Worm (Caenorhabditis elegans): ENCODE results near the gene anat-1.
A peak's percentile ranks its signal among the peaks of the same experiment; 100 is the strongest.

anat-1 gene

DNA sequence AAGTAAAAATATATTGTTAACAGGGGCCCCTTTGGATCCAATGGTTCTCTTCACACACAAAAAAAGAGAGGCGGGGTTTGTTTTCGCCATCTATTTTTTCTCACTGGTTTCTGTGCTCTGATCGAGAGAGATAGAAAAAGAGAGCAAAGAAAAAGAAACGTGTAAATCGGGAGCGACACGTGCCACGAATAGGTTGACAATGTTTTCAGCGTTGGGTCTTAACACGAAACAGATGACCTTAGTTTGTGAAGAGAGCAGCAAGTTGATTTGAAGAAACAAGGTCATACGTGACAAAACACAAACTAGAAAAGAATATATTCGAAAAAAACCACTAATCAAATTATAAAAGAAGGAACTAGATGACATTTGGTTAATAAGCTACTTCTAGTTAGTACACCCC is 22.1 kb upstream of the anat-1 start, which contains the start of gene lin-45:
lin-45 (minus strand) TSS at position 82 of the 400 bp plus-strand sequence.
- TF ChIP-seq sptf-1 (tag; optimal IDR thresholded peaks at IDR 0.05) (no peak), ceh-39 (tag; optimal IDR thresholded peaks at IDR 0.05) (no peak), sem-2 (GFP tag; optimal IDR thresholded peaks at IDR 0.05) (no peak), ces-1 (GFP tag; optimal IDR thresholded peaks at IDR 0.05) (no peak), mab-5 (tag; optimal IDR thresholded peaks at IDR 0.05) (no peak), unc-39 (tag; optimal IDR thresholded peaks at IDR 0.05) (no peak), pha-4 (tag; optimal IDR thresholded peaks at IDR 0.05) (no peak), nhr-76 (tag; optimal IDR thresholded peaks at IDR 0.05) (no peak)

DNA sequence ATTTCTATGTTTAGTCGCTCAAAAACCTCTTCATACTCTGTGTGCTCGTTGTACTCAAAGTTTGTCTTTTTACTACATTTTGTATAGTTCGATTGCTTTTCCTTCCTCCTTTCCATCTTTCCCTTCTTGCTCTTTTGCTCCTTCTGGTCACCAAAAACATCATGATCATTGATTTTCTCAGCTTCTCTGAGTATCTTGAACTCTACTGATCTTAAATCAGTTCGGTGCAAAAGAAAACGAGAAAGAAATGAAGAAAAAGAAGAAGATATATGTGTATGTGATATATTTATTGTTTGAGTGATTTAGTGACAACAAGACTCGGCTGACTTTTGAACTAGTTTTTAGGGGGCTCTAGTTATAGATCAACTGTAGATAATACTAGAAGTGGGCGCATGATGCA is 20.5 kb upstream of the anat-1 start:
- TF ChIP-seq ham-2 (GFP tag; optimal IDR thresholded peaks at IDR 0.05) (no peak), unc-62 (GFP tag; optimal IDR thresholded peaks at IDR 0.05) (peak; percentile 26), nhr-237 (tag; optimal IDR thresholded peaks at IDR 0.05) (no peak)

DNA sequence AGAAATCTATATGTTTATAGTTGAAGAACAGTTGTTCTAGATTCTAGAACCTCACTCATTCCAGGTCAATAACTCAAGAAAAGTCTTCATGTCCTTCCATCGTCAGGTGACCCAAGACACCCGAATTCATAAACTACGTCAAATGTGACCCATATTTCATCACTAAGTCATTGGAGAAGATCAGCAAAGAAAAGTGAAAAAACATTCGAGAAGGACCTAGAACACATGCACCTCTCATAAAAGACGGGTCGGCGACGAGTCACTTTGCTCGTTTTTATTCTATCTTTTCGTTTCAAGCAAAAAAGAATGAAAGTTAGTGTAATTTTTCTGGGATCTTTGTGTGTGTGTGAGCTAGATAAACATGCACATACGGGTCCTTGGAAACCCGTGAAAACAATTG is 19.4 kb upstream of the anat-1 start:
- TF ChIP-seq ces-1 (GFP tag; optimal IDR thresholded peaks at IDR 0.05) (no peak), nhr-237 (tag; optimal IDR thresholded peaks at IDR 0.05) (no peak), lin-13 (tag; optimal IDR thresholded peaks at IDR 0.05) (no peak), flh-1 (GFP tag; optimal IDR thresholded peaks at IDR 0.05) (no peak)

DNA sequence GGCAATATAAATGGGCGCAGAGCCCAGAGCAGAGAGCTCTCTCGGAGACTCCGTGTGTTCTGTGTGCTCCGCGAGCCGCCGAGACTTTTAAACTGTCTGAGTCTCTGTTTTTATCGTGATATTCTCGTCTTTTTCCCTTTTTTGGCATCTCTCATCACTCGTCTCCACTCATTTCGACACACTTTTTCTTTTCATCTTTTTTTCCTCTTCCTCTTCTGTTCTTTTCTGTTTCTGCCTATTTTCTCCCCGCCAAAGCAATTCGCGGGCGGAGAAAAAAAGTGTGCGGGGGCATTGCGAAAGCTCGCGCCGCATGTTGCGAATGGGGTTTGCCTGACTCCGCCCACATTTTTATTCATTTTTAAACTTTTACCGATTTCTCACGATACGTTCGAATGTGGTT is 14.3 kb upstream of the anat-1 start:
- TF ChIP-seq mls-2 (tag; optimal IDR thresholded peaks at IDR 0.05): peak; percentile 94
- no peak for TF ChIP-seq zip-8 (tag; optimal IDR thresholded peaks at IDR 0.05)
- TF ChIP-seq ces-1 (GFP tag; optimal IDR thresholded peaks at IDR 0.05): peak; percentile 76
- peak; percentile 17 for TF ChIP-seq nhr-2 (tag; optimal IDR thresholded peaks at IDR 0.05)
- peak; percentile 36 for TF ChIP-seq nhr-28 (tag; optimal IDR thresholded peaks at IDR 0.05)
- peak; percentile 77 for TF ChIP-seq hlh-1 (tag; optimal IDR thresholded peaks at IDR 0.05)
- TF ChIP-seq snpc-4 (tag; optimal IDR thresholded peaks at IDR 0.05): no peak
- TF ChIP-seq blmp-1 (tag; optimal IDR thresholded peaks at IDR 0.05): peak; percentile 81
- peak; percentile 18 for TF ChIP-seq mab-5 (tag; optimal IDR thresholded peaks at IDR 0.05)
- TF ChIP-seq flh-1 (GFP tag; optimal IDR thresholded peaks at IDR 0.05): peak; percentile 8
- TF ChIP-seq M03D4.4 (tag; optimal IDR thresholded peaks at IDR 0.05): peak; percentile 85
- TF ChIP-seq tbx-8 (GFP tag; optimal IDR thresholded peaks at IDR 0.05): peak; percentile 70
- TF ChIP-seq ztf-11 (tag; optimal IDR thresholded peaks at IDR 0.05): peak; percentile 65
- no peak for TF ChIP-seq nhr-12 (tag; optimal IDR thresholded peaks at IDR 0.05)
- TF ChIP-seq nhr-76 (tag; optimal IDR thresholded peaks at IDR 0.05): no peak
- peak; percentile 95 for TF ChIP-seq unc-120 (tag; optimal IDR thresholded peaks at IDR 0.05; ENCODE audit: poor library complexity, severe bottlenecking)
- peak; percentile 8 for TF ChIP-seq lin-32 (GFP tag; optimal IDR thresholded peaks at IDR 0.05)
- peak; percentile 86 for TF ChIP-seq drap-1 (GFP tag; optimal IDR thresholded peaks at IDR 0.05)
- peak; percentile 64 for TF ChIP-seq pha-4 (tag; optimal IDR thresholded peaks at IDR 0.05)
- peak; percentile 65 for TF ChIP-seq nhr-237 (tag; optimal IDR thresholded peaks at IDR 0.05)
- no peak for TF ChIP-seq ceh-39 (tag; optimal IDR thresholded peaks at IDR 0.05)
- TF ChIP-seq ceh-83 (GFP tag; optimal IDR thresholded peaks at IDR 0.05): peak; percentile 76
- peak; percentile 56 for TF ChIP-seq elt-1 (tag; optimal IDR thresholded peaks at IDR 0.05; ENCODE audit: borderline replicate concordance, insufficient read depth)
- TF ChIP-seq ceh-43 (GFP tag; optimal IDR thresholded peaks at IDR 0.05): peak; percentile 83
- TF ChIP-seq unc-39 (tag; optimal IDR thresholded peaks at IDR 0.05): no peak
- peak; percentile 74 for TF ChIP-seq lin-13 (tag; optimal IDR thresholded peaks at IDR 0.05)
- TF ChIP-seq lsy-2 (tag; optimal IDR thresholded peaks at IDR 0.05): peak; percentile 67
- TF ChIP-seq elt-3 (tag; optimal IDR thresholded peaks at IDR 0.05): peak; percentile 13
- peak; percentile 85 for TF ChIP-seq mep-1 (tag; optimal IDR thresholded peaks at IDR 0.05)
- TF ChIP-seq bed-3 (GFP tag; optimal IDR thresholded peaks at IDR 0.05): peak; percentile 69
- peak; percentile 44 for TF ChIP-seq sem-2 (GFP tag; optimal IDR thresholded peaks at IDR 0.05)
- TF ChIP-seq unc-62 (GFP tag; optimal IDR thresholded peaks at IDR 0.05): no peak
- TF ChIP-seq ham-2 (GFP tag; optimal IDR thresholded peaks at IDR 0.05): peak; percentile 78
- TF ChIP-seq sptf-1 (tag; optimal IDR thresholded peaks at IDR 0.05): peak; percentile 92
- TF ChIP-seq cnd-1 (tag; optimal IDR thresholded peaks at IDR 0.05): peak; percentile 77
